Worm (Caenorhabditis elegans): ENCODE results near the gene csa-1.

The csa-1 gene

DNA sequence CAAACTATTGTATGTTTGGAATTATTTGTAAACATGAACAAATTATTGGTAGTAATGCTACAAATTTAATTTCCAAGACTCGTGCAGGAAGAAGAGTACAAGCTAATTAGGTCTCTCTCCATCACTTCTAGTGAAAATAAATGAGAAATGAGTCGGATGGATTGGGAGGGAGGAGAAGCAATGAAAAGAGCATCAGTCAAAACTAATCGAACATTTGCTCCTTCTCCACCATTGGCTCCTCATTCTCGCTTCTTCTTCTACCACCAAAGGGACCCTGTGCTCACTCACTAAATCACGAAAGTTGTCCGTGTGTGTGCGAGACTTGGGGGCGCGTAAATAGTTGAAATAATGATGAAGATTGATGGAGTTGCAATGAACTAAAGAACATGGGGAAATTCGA lies 12.7 kb downstream of the csa-1 start (continued):
- TF ChIP-seq K09A11.1 (tag; optimal IDR thresholded peaks at IDR 0.05; ENCODE audit: insufficient read depth) (no peak), unc-3 (GFP tag; conservative IDR thresholded peaks at IDR 0.05) (no peak), unc-3 (tag; optimal IDR thresholded peaks at IDR 0.05) (no peak), ets-4 (tag; optimal IDR thresholded peaks at IDR 0.05) (no peak), tbx-7 (tag; optimal IDR thresholded peaks at IDR 0.05) (no peak), che-1 (tag; optimal IDR thresholded peaks at IDR 0.05) (no peak), madf-2 (tag; optimal IDR thresholded peaks at IDR 0.05) (no peak), sox-4 (tag; optimal IDR thresholded peaks at IDR 0.05) (no peak), C38D4.7 (GFP tag; optimal IDR thresholded peaks at IDR 0.05) (no peak), Y22D7AL.16 (tag; optimal IDR thresholded peaks at IDR 0.05) (no peak), mec-3 (tag; optimal IDR thresholded peaks at IDR 0.05; ENCODE audit: borderline replicate concordance) (no peak), pax-1 (tag; optimal IDR thresholded peaks at IDR 0.05) (no peak), ceh-30 (tag; optimal IDR thresholded peaks at IDR 0.05) (no peak), K02D7.2 (tag; optimal IDR thresholded peaks at IDR 0.05) (no peak), ceh-14 (tag; optimal IDR thresholded peaks at IDR 0.05) (peak; percentile 66), hlh-30 (tag; optimal IDR thresholded peaks at IDR 0.05; ENCODE audit: insufficient read depth) (no peak), ttx-3 (tag; optimal IDR thresholded peaks at IDR 0.05) (no peak), fkh-6 (tag; optimal IDR thresholded peaks at IDR 0.05) (no peak), C08G9.2 (tag; optimal IDR thresholded peaks at IDR 0.05) (no peak), ceh-45 (GFP tag; IDR thresholded peaks at IDR 0.05) (no peak), ceh-6 (GFP tag; optimal IDR thresholded peaks at IDR 0.05) (no peak), elt-2 (tag; optimal IDR thresholded peaks at IDR 0.05) (no peak), rnt-1 (tag; optimal IDR thresholded peaks at IDR 0.05) (peak; percentile 56), ceh-19 (GFP tag; optimal IDR thresholded peaks at IDR 0.05) (no peak), hlh-15 (tag; optimal IDR thresholded peaks at IDR 0.05) (no peak), hlh-8 (tag; optimal IDR thresholded peaks at IDR 0.05) (no peak)

DNA sequence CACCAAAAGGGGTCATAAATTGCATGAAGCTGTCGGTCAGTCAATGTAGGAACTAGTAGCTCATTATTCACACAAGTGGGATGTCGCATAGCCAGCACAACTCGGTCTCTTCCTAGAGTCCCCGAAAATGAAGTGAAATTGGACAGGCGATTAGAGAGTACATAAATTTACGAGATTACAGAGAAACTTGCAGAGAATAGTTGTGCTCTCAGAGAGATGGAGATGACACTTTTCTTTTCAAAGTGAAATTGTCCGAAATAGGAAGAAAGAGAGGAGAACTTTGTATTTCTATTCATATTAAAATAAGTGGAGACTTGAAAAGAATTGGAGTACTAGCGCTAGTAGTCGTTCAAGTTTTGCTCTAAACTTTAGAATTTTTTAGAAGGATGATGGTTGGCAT lies 14.0 kb downstream of the csa-1 start:
- TF ChIP-seq ceh-34 (tag; optimal IDR thresholded peaks at IDR 0.05), result peak; percentile 27
- TF ChIP-seq gmeb-2 (tag; optimal IDR thresholded peaks at IDR 0.05), result no peak
- TF ChIP-seq dve-1 (tag; optimal IDR thresholded peaks at IDR 0.05), result no peak
- no peak for TF ChIP-seq pat-9 (tag; optimal IDR thresholded peaks at IDR 0.05)
- TF ChIP-seq ceh-18 (tag; optimal IDR thresholded peaks at IDR 0.05), result no peak
- no peak for TF ChIP-seq fkh-6 (tag; optimal IDR thresholded peaks at IDR 0.05)
- TF ChIP-seq ceh-22 (tag; optimal IDR thresholded peaks at IDR 0.05), result no peak
- peak; percentile 65 for TF ChIP-seq unc-42 (tag; optimal IDR thresholded peaks at IDR 0.05)
- no peak for TF ChIP-seq npax-4 (tag; optimal IDR thresholded peaks at IDR 0.05)
- TF ChIP-seq unc-55 (GFP tag; optimal IDR thresholded peaks at IDR 0.05), result peak; percentile 4
- no peak for TF ChIP-seq ceh-19 (GFP tag; optimal IDR thresholded peaks at IDR 0.05)
- TF ChIP-seq hlh-13 (GFP tag; optimal IDR thresholded peaks at IDR 0.05), result no peak
- TF ChIP-seq ets-4 (tag; optimal IDR thresholded peaks at IDR 0.05), result no peak
- TF ChIP-seq lim-6 (tag; optimal IDR thresholded peaks at IDR 0.05), result no peak

DNA sequence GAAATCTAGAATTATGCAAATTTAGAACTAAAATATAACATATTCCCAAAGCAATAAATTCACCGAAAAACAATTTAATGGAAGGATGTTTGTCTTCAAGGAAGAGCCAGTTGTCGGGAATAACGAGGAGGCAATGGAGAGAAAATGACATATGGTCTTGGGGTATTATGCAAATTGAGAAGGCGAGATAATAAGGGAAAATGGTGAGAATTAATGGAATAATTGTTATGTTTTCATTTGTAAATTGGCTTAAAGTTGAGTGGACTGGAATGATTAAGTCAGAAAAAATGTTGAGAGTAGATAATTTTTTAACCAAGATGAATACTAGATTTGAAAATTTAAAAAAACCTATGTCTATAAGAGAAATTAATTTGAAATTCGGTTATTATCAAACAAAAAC lies 14.7 kb downstream of the csa-1 start:
- TF ChIP-seq unc-86 (tag; optimal IDR thresholded peaks at IDR 0.05) (no peak), madf-2 (tag; optimal IDR thresholded peaks at IDR 0.05) (no peak), unc-3 (GFP tag; conservative IDR thresholded peaks at IDR 0.05) (no peak), unc-3 (tag; optimal IDR thresholded peaks at IDR 0.05) (no peak), tbx-2 (tag; optimal IDR thresholded peaks at IDR 0.05) (peak; percentile 5), unc-42 (tag; optimal IDR thresholded peaks at IDR 0.05) (peak; percentile 73), ceh-31 (tag; optimal IDR thresholded peaks at IDR 0.05) (peak; percentile 3), che-1 (tag; optimal IDR thresholded peaks at IDR 0.05) (no peak), sox-2 (GFP tag; IDR thresholded peaks at IDR 0.05) (no peak)

Measured in whole organism, late embryonic.